Worm (Caenorhabditis elegans): ENCODE data around the gene chil-16.

chil-16 gene

DNA sequence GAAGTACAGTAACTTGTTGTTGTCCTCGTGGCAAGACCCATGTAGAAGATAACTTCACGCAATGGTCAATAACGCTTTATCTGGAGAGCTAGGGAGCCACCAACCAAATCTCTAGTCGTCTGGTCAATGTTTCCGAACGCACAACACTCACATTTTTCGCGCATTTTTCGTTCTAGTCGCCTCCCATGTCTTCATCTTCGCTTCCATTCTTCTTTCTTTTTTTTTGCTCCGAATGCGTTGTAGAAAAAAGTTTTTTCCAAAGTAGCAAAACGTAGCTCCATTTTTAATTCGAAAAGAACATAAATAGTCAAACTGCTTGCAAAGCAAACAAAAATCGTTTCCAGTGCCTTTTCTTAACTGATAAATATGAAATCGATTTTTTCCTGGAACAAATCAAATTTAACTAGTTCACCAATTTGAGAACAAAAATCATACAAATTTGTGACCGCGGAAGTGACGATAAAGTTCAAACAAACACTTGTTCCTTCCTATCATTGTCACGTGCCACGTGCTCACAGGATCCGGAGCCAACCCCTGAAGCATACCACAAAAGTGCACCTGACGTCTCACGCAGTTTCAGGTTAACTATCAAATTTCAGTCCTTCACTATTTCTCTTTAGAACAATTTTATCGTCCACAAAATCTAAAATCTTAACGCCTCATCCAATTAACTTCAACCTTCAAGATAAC is 22.8 kb downstream of the chil-16 start:
- TF ChIP-seq tra-4 (tag; optimal IDR thresholded peaks at IDR 0.05), result no peak
- TF ChIP-seq tbx-11 (GFP tag; IDR thresholded peaks at IDR 0.05), result no peak
- no peak for TF ChIP-seq aly-1 (tag; optimal IDR thresholded peaks at IDR 0.05)
- no peak for TF ChIP-seq F13C5.2 (tag; optimal IDR thresholded peaks at IDR 0.05)
- TF ChIP-seq sea-1 (GFP tag; conservative IDR thresholded peaks at IDR 0.05), result no peak
- TF ChIP-seq pes-1 (GFP tag; IDR thresholded peaks at IDR 0.05), result no peak
- no peak for TF ChIP-seq B0310.2 (tag; optimal IDR thresholded peaks at IDR 0.05)
- TF ChIP-seq ceh-13 (GFP tag; optimal IDR thresholded peaks at IDR 0.05), result no peak
- TF ChIP-seq hnd-1 (tag; optimal IDR thresholded peaks at IDR 0.05), result no peak
- TF ChIP-seq flt-1 (GFP tag; IDR thresholded peaks at IDR 0.05), result no peak
- TF ChIP-seq tbx-37 (GFP tag; conservative IDR thresholded peaks at IDR 0.05), result no peak
- no peak for TF ChIP-seq ets-7 (tag; optimal IDR thresholded peaks at IDR 0.05)
- no peak for TF ChIP-seq ama-1 (optimal IDR thresholded peaks at IDR 0.05)
- no peak for TF ChIP-seq ceh-36 (tag; optimal IDR thresholded peaks at IDR 0.05)
- TF ChIP-seq hmbx-1 (tag; optimal IDR thresholded peaks at IDR 0.05), result no peak
- no peak for TF ChIP-seq scrt-1 (GFP tag; IDR thresholded peaks at IDR 0.05)
- TF ChIP-seq hmg-4 (GFP tag; optimal IDR thresholded peaks at IDR 0.05), result no peak

DNA sequence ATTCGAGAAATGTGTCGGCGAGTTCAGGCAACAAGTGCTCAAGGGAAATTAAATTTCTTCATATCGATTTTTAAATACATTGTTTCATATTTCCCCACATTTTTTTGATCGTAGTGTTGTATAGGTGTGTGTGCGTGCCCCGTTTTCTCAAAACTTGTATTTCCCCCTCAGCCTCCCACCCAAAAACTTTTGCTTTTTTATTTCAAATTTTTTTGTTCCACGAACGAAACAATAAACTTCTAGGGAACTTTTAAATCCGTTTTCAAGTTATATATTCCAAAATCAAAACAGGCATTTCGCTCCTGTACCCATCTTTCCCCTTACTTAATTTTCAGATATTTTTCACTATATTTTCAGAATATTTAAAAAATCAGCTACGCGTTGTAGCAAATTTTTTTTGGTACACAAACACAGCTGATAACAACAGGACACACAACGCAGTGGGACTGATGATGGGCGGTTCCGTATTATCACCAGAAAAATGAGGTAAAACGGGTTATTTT is 23.6 kb downstream of the chil-16 start, which contains the start of the genes M176.4 and M176.16:
Gene M176.4, plus strand, starts transcription at position 301 of the 503 bp plus-strand sequence.
Gene M176.16, plus strand, starts transcription at position 453 of the 503 bp plus-strand sequence.
- TF ChIP-seq tra-4 (tag; optimal IDR thresholded peaks at IDR 0.05) (no peak), hmbx-1 (tag; optimal IDR thresholded peaks at IDR 0.05) (no peak), tbx-37 (GFP tag; conservative IDR thresholded peaks at IDR 0.05) (no peak), tbx-11 (GFP tag; IDR thresholded peaks at IDR 0.05) (no peak), ets-7 (tag; optimal IDR thresholded peaks at IDR 0.05) (no peak), flt-1 (GFP tag; IDR thresholded peaks at IDR 0.05) (no peak), hmg-4 (GFP tag; optimal IDR thresholded peaks at IDR 0.05) (no peak), ceh-13 (GFP tag; optimal IDR thresholded peaks at IDR 0.05) (no peak), F13C5.2 (tag; optimal IDR thresholded peaks at IDR 0.05) (no peak), ama-1 (optimal IDR thresholded peaks at IDR 0.05) (no peak), hnd-1 (tag; optimal IDR thresholded peaks at IDR 0.05) (no peak), aly-1 (tag; optimal IDR thresholded peaks at IDR 0.05) (no peak), pes-1 (GFP tag; IDR thresholded peaks at IDR 0.05) (no peak), B0310.2 (tag; optimal IDR thresholded peaks at IDR 0.05) (no peak), scrt-1 (GFP tag; IDR thresholded peaks at IDR 0.05) (no peak), ceh-36 (tag; optimal IDR thresholded peaks at IDR 0.05) (no peak), sea-1 (GFP tag; conservative IDR thresholded peaks at IDR 0.05) (no peak)

DNA sequence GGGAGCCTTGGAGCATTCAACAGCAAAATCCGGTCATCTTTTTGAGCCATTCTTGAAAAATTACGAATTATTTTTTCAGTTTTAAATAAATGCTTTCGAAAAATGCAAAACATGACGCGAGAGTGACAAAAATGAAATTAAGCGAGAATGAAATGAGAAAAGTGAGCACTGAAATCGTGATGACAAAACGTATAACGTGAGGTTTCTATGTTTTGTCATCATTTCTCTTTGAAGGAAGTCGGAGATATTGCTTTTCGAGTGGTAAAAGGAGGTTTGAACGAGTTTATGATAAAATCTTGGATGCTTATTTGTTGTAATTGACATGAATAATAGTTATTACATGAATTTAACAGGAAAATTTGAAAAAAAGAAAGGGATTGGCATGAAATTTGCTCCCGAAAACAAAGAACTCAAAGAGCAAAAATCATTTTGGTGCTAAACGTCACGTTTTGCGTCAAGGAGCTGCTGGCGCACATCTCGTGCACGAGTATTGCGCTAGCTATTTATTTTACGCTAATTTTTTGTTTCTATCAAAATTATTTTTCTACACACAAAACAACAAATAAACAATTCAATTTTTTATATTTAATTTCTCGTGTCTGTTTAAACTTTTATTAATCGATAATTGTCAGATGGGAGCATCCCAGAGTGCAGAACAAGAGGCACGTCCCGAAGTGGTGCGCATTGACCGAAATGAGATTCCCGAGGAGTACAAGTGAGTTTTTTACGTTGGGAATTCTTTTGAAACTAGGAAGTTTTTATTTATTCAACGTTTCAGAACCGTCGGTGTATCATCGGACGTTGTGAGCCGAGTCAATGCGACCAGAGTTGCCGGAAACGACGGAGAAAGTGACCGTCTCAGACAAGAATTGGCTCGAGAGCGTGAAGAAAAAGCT is 25.1 kb downstream of the chil-16 start, which contains the start of the genes gss-1 and chch-3:
Gene gss-1, minus strand, starts transcription at position 51 of the 896 bp plus-strand sequence.
Gene chch-3, plus strand, starts transcription at position 633 of the 896 bp plus-strand sequence.
- no peak for TF ChIP-seq scrt-1 (GFP tag; IDR thresholded peaks at IDR 0.05)
- TF ChIP-seq ceh-36 (tag; optimal IDR thresholded peaks at IDR 0.05), result no peak
- no peak for TF ChIP-seq sea-1 (GFP tag; conservative IDR thresholded peaks at IDR 0.05)
- TF ChIP-seq hmg-4 (GFP tag; optimal IDR thresholded peaks at IDR 0.05), result no peak
- TF ChIP-seq tbx-11 (GFP tag; IDR thresholded peaks at IDR 0.05), result no peak
- TF ChIP-seq F13C5.2 (tag; optimal IDR thresholded peaks at IDR 0.05), result no peak
- no peak for TF ChIP-seq hmbx-1 (tag; optimal IDR thresholded peaks at IDR 0.05)
- no peak for TF ChIP-seq flt-1 (GFP tag; IDR thresholded peaks at IDR 0.05)
- TF ChIP-seq tra-4 (tag; optimal IDR thresholded peaks at IDR 0.05), result no peak

DNA sequence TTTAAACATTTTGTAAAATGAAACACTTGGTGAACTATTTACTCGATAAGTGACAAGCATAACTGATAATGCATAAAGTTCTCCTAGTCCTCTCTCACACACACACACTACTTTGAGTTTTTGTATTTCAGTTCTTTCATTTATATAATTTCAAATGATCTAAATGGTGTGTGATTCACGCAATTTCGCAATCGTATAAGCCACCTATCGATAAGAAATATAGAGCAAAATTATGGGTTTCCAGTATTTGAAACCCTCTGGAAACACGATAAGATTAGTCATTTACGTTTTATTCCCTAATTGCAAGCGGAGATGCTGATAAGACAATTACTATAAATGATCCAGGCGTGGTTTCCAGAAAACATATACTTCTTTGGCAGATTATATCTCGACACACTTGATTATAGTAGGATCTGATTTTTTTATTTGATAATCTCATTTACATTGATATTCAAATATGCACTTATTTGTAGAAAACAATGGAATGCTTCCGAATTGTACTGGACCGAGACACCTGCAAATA is 29.6 kb downstream of the chil-16 start, which contains the start of gene arrd-3:
Gene arrd-3, plus strand, starts transcription at position 473 of the 523 bp plus-strand sequence.
- TF ChIP-seq F13C5.2 (tag; optimal IDR thresholded peaks at IDR 0.05), result no peak
- no peak for TF ChIP-seq hmbx-1 (tag; optimal IDR thresholded peaks at IDR 0.05)
- TF ChIP-seq tbx-37 (GFP tag; conservative IDR thresholded peaks at IDR 0.05), result no peak
- no peak for TF ChIP-seq sea-1 (GFP tag; conservative IDR thresholded peaks at IDR 0.05)
- no peak for TF ChIP-seq B0310.2 (tag; optimal IDR thresholded peaks at IDR 0.05)
- no peak for TF ChIP-seq ama-1 (optimal IDR thresholded peaks at IDR 0.05)
- no peak for TF ChIP-seq ceh-36 (tag; optimal IDR thresholded peaks at IDR 0.05)

DNA sequence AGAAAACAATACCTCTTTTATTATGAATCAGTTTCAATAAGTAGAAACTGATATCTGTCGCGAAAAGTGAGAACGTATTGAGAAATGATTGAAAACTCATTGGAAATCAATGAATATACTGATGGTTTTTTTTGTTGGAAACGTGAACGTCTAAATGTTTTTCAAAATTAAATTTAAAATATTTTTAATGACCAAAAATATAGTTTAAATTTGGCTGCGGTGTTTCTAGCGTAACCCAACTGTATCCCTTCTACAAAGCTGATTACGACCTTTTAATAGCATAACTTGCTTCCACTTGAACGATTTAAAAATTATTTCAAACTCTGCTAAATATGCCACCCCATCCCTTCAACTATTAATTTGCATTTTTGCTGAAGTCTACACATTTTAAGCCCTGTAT is 30.2 kb downstream of the chil-16 start, which contains the start of gene M176.9:
Gene M176.9, minus strand, starts transcription at position 101 of the 400 bp plus-strand sequence.
- TF ChIP-seq hmbx-1 (tag; optimal IDR thresholded peaks at IDR 0.05) (no peak), ets-7 (tag; optimal IDR thresholded peaks at IDR 0.05) (no peak), tbx-11 (GFP tag; IDR thresholded peaks at IDR 0.05) (no peak), hmg-4 (GFP tag; optimal IDR thresholded peaks at IDR 0.05) (no peak), pes-1 (GFP tag; IDR thresholded peaks at IDR 0.05) (no peak), scrt-1 (GFP tag; IDR thresholded peaks at IDR 0.05) (no peak), hnd-1 (tag; optimal IDR thresholded peaks at IDR 0.05) (no peak), tra-4 (tag; optimal IDR thresholded peaks at IDR 0.05) (no peak), aly-1 (tag; optimal IDR thresholded peaks at IDR 0.05) (no peak), ceh-13 (GFP tag; optimal IDR thresholded peaks at IDR 0.05) (no peak), flt-1 (GFP tag; IDR thresholded peaks at IDR 0.05) (no peak), B0310.2 (tag; optimal IDR thresholded peaks at IDR 0.05) (no peak), F13C5.2 (tag; optimal IDR thresholded peaks at IDR 0.05) (no peak), ceh-36 (tag; optimal IDR thresholded peaks at IDR 0.05) (no peak)

DNA sequence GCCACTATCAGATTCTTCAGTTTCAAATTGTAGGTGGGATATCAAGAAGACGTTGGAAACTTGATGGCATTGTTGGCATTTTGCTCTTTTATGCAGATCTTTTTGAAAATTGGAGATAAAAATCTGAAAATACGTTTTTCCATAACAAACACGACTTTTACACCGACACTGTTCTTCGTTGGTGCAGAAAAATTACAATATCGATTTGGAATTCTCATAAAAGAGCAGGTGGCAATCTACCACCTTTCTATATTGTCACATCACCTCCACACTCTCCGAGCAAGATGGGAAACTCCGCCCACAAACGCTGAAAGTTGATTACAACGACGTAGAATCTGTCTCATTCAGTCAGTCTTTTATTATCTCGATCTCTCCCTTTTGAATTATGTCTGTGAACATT is 34.3 kb downstream of the chil-16 start, which contains the start of gene arrd-2:
Gene arrd-2, plus strand, starts transcription at position 301 of the 400 bp plus-strand sequence.
- TF ChIP-seq tra-4 (tag; optimal IDR thresholded peaks at IDR 0.05) (no peak), tbx-11 (GFP tag; IDR thresholded peaks at IDR 0.05) (no peak), pes-1 (GFP tag; IDR thresholded peaks at IDR 0.05) (no peak), hmg-4 (GFP tag; optimal IDR thresholded peaks at IDR 0.05) (no peak), F13C5.2 (tag; optimal IDR thresholded peaks at IDR 0.05) (no peak), sea-1 (GFP tag; conservative IDR thresholded peaks at IDR 0.05) (no peak), scrt-1 (GFP tag; IDR thresholded peaks at IDR 0.05) (no peak), ama-1 (optimal IDR thresholded peaks at IDR 0.05) (no peak), B0310.2 (tag; optimal IDR thresholded peaks at IDR 0.05) (no peak), aly-1 (tag; optimal IDR thresholded peaks at IDR 0.05) (no peak)

Measured in whole organism, early embryonic.